Fruit fly (Drosophila melanogaster) whole organism, embryonic: Measurements from ENCODE around the gene CG13609.

ENCODE experiments used
- Sox102F ChIP-seq: fragments of 200-800 bp; sonication (Bioruptor generic); optimal IDR thresholded peaks from 2 replicates; lab custom pipeline; 2018; ENCODE audit warnings: missing biosample characterization, mild to moderate bottlenecking, missing genetic modification characterization, moderate library complexity
- bigmax ChIP-seq: fragments of 200-800 bp; sonication (Bioruptor generic); optimal IDR thresholded peaks from 2 replicates; lab custom pipeline; 2018; ENCODE audit warnings: missing biosample characterization, mild to moderate bottlenecking, missing genetic modification characterization

DNA sequence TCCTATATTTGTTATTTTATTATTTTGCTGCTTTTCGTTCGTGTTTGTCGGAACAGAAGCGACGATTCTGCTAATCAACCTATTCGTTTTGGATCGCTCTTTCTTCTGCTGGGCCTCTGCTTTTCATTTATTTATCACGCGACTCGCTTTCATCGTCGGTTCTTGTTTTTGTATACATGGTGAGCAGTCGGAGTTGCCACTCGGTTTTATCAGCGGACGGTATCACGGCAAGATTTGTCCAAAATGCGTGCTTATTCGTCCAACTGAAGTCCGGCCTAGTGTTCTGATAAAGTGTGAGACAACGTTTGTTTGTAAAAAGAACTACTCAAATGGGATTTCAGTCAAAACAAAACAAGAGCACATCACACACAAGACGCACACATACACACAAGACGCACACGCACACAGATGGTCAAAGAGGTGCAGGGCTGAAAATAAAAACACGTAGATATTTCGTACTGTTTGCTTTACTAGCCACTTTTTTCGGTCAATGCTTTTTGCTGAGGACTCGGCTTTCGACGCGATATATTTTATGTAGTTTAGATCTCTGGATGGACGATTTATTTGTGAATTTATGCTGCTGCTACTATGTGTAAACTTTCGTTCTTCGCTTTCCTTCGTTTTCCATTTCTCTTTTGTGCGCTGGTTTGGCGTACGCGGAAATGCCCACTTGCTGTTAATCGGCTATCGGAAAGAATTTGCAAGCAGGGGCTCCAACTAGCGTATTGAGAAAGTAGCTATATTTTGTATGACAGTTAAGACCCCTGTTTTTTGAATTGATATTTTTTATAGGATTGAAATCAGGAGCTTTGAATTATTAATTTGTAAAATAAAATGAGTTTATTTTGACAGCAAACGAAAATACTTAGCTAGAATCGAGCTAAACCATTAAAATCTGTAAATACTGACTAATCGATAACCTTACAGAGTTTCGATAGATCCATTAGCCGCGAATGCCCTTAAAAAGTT, 5.2 kb upstream of the CG13609 start, which contains the start of gene twin:
- TF ChIP-seq Sox102F (no peak), bigmax (GFP tag; lab: Kevin White, UChicago) (no peak)
